Fruit fly (Drosophila melanogaster) whole organism, embryonic: ENCODE measurements around the gene Pp1-87B.

Experiments used
- Asciz ChIP-seq: fragments of 200-800 bp; sonication (Bioruptor generic); optimal IDR thresholded peaks from 2 replicates; lab custom pipeline; 2017; ENCODE audit warnings: missing biosample characterization, mild to moderate bottlenecking, missing genetic modification characterization, missing genetic modification reagents
- C15 ChIP-seq: fragments of 200-800 bp; sonication (Bioruptor generic); IDR thresholded peaks from 3 replicates; pipeline ENCODE4 v1.3.6; 2022; ENCODE audit warnings: missing biosample characterization, missing genetic modification characterization
- CG10274 ChIP-seq: fragments of 200-800 bp; sonication (Bioruptor generic); optimal IDR thresholded peaks from 3 replicates; lab custom pipeline; 2017; ENCODE audit warnings: missing biosample characterization, mild to moderate bottlenecking, missing genetic modification characterization
- CG10431 ChIP-seq: fragments of 200-800 bp; sonication (Bioruptor generic); optimal IDR thresholded peaks from 3 replicates; lab custom pipeline; 2018; ENCODE audit warnings: missing biosample characterization, mild to moderate bottlenecking, missing genetic modification characterization
- CG11456 ChIP-seq: fragments of 200-800 bp; sonication (Bioruptor generic); IDR thresholded peaks from 3 replicates; pipeline ENCODE4 v1.3.6; 2022; ENCODE audit warnings: missing biosample characterization, missing genetic modification characterization
- CG11723 ChIP-seq: fragments of 200-800 bp; sonication (Bioruptor generic); optimal IDR thresholded peaks from 2 replicates; lab custom pipeline; 2017; ENCODE audit warnings: missing biosample characterization, mild to moderate bottlenecking, missing genetic modification characterization
- CG12071 ChIP-seq: fragments of 200-800 bp; sonication (Bioruptor generic); optimal IDR thresholded peaks from 3 replicates; lab custom pipeline; 2018; ENCODE audit warnings: missing biosample characterization, mild to moderate bottlenecking, missing genetic modification characterization
- CG12942 ChIP-seq: fragments of 200-800 bp; sonication (Bioruptor generic); optimal IDR thresholded peaks from 3 replicates; lab custom pipeline; 2016; ENCODE audit warnings: missing biosample characterization, missing genetic modification characterization
- CG13624 ChIP-seq: fragments of 200-800 bp; sonication (Bioruptor generic); optimal IDR thresholded peaks from 2 replicates; lab custom pipeline; 2016; ENCODE audit warnings: missing biosample characterization, missing genetic modification characterization
- CG13775 ChIP-seq: fragments of 200-800 bp; sonication (Bioruptor generic); optimal IDR thresholded peaks from 3 replicates; lab custom pipeline; 2017; ENCODE audit warnings: missing biosample characterization, mild to moderate bottlenecking, missing genetic modification characterization
- CG14710 ChIP-seq: fragments of 200-800 bp; sonication (Bioruptor generic); optimal IDR thresholded peaks from 3 replicates; lab custom pipeline; 2019; ENCODE audit warnings: missing biosample characterization, mild to moderate bottlenecking, missing genetic modification characterization, moderate library complexity
- CG15514 ChIP-seq: fragments of 200-800 bp; sonication (Bioruptor generic); optimal IDR thresholded peaks from 3 replicates; lab custom pipeline; 2017; ENCODE audit warnings: missing biosample characterization, missing genetic modification characterization, mild to moderate bottlenecking, moderate library complexity, missing genetic modification reagents
- CG15601 ChIP-seq: fragments of 200-800 bp; sonication (Bioruptor generic); optimal IDR thresholded peaks from 3 replicates; lab custom pipeline; 2019; ENCODE audit warnings: missing biosample characterization, mild to moderate bottlenecking, missing genetic modification characterization, moderate library complexity
- CG17802 ChIP-seq: fragments of 200-800 bp; sonication (Bioruptor generic); optimal IDR thresholded peaks from 2 replicates; lab custom pipeline; 2018; ENCODE audit warnings: missing biosample characterization, mild to moderate bottlenecking, missing genetic modification characterization, moderate library complexity
- CG1792 ChIP-seq: fragments of 200-800 bp; sonication (Bioruptor generic); optimal IDR thresholded peaks from 2 replicates; lab custom pipeline; 2016; ENCODE audit warnings: missing biosample characterization, missing genetic modification characterization
- CG2120 ChIP-seq: fragments of 200-800 bp; sonication (Bioruptor generic); optimal IDR thresholded peaks from 3 replicates; lab custom pipeline; 2016; ENCODE audit warnings: missing biosample characterization, missing genetic modification characterization
- CG2199 ChIP-seq: fragments of 200-800 bp; sonication (Bioruptor generic); IDR thresholded peaks from 3 replicates; pipeline ENCODE4 v1.3.6; 2022; ENCODE audit warnings: missing biosample characterization, missing genetic modification characterization
- CG32767 ChIP-seq: fragments of 200-800 bp; sonication (Bioruptor generic); IDR thresholded peaks from 2 replicates; pipeline ENCODE4 v1.3.6; 2022; ENCODE audit warnings: missing biosample characterization, missing genetic modification characterization
- CG33557 ChIP-seq: fragments of 200-800 bp; sonication (Bioruptor generic); optimal IDR thresholded peaks from 2 replicates; lab custom pipeline; 2019; ENCODE audit warnings: missing biosample characterization, mild to moderate bottlenecking, missing genetic modification characterization, moderate library complexity
- CG4328 ChIP-seq: fragments of 200-800 bp; sonication (Bioruptor generic); optimal IDR thresholded peaks from 3 replicates; lab custom pipeline; 2017; ENCODE audit warnings: missing biosample characterization, missing genetic modification reagents, missing genetic modification characterization
- CG4820 ChIP-seq: fragments of 200-800 bp; sonication (Bioruptor generic); optimal IDR thresholded peaks from 3 replicates; lab custom pipeline; 2016; ENCODE audit warnings: missing biosample characterization, missing genetic modification characterization
- CG7963 ChIP-seq: fragments of 200-800 bp; sonication (Bioruptor generic); IDR thresholded peaks from 3 replicates; pipeline ENCODE4 v1.3.6; 2022; ENCODE audit warnings: missing biosample characterization, missing genetic modification characterization; ENCODE audit not compliant: partially characterized antibody
- CTCF ChIP-seq: fragments of 200-800 bp; sonication (Bioruptor generic); optimal IDR thresholded peaks from 2 replicates; lab custom pipeline; 2017; ENCODE audit warnings: missing biosample characterization, mild to moderate bottlenecking, missing genetic modification characterization, moderate library complexity
- CkIIα-i1 ChIP-seq: fragments of 200-800 bp; sonication (Bioruptor generic); IDR thresholded peaks from 2 replicates; pipeline ENCODE4 v1.3.6; 2022; ENCODE audit warnings: missing biosample characterization, missing genetic modification characterization
- D19A ChIP-seq: fragments of 200-800 bp; optimal IDR thresholded peaks from 3 replicates; lab custom pipeline; 2019; ENCODE audit warnings: missing biosample characterization, mild to moderate bottlenecking, missing genetic modification characterization, moderate library complexity
- Dad ChIP-seq: fragments of 200-800 bp; sonication (Bioruptor generic); optimal IDR thresholded peaks from 3 replicates; lab custom pipeline; 2016; ENCODE audit warnings: missing biosample characterization, missing genetic modification characterization
- Fer1 ChIP-seq: fragments of 200-800 bp; sonication (Bioruptor generic); optimal IDR thresholded peaks from 2 replicates; lab custom pipeline; 2017; ENCODE audit warnings: missing biosample characterization, mild to moderate bottlenecking, missing genetic modification characterization
- Gug ChIP-seq: fragments of 200-800 bp; sonication (Bioruptor generic); IDR thresholded peaks from 4 replicates; pipeline ENCODE4 v1.3.6; 2022; ENCODE audit warnings: missing biosample characterization, missing genetic modification characterization
- Hand ChIP-seq: fragments of 200-800 bp; sonication (Bioruptor generic); optimal IDR thresholded peaks from 2 replicates; lab custom pipeline; 2017; ENCODE audit warnings: mild to moderate bottlenecking, missing biosample characterization, missing genetic modification reagents, missing genetic modification characterization
- Lpt ChIP-seq: fragments of >200 bp; optimal IDR thresholded peaks from 2 replicates; lab custom pipeline; 2018; ENCODE audit warnings: missing biosample characterization, missing genetic modification characterization
- MESR4 ChIP-seq: fragments of 200-800 bp; sonication (Bioruptor generic); optimal IDR thresholded peaks from 2 replicates; lab custom pipeline; 2018; ENCODE audit warnings: missing biosample characterization, mild to moderate bottlenecking, missing genetic modification characterization, moderate library complexity
- Max ChIP-seq: fragments of 200-800 bp; sonication (Bioruptor generic); optimal IDR thresholded peaks from 2 replicates; lab custom pipeline; 2016; ENCODE audit warnings: missing biosample characterization, mild to moderate bottlenecking, missing genetic modification characterization
- NfI ChIP-seq: fragments of 200-800 bp; sonication (Bioruptor generic); optimal IDR thresholded peaks from 3 replicates; lab custom pipeline; 2018; ENCODE audit warnings: missing biosample characterization, mild to moderate bottlenecking, missing genetic modification characterization, moderate library complexity
- Xrp1 ChIP-seq: fragments of 200-800 bp; sonication (Bioruptor generic); IDR thresholded peaks from 2 replicates; pipeline ENCODE4 v1.3.6; 2022; ENCODE audit warnings: missing biosample characterization, missing genetic modification characterization
- abd-A ChIP-seq: fragments of 200-800 bp; sonication (Bioruptor generic); optimal IDR thresholded peaks from 3 replicates; lab custom pipeline; 2019; ENCODE audit warnings: missing biosample characterization, mild to moderate bottlenecking, missing genetic modification characterization, moderate library complexity
- chinmo ChIP-seq: fragments of 200-800 bp; sonication (Bioruptor generic); IDR thresholded peaks from 4 replicates; pipeline ENCODE4 v1.3.6; 2022; ENCODE audit warnings: missing biosample characterization, missing genetic modification characterization; ENCODE audit not compliant: partially characterized antibody
- chn ChIP-seq: fragments of 200-800 bp; sonication (Bioruptor generic); optimal IDR thresholded peaks from 2 replicates; lab custom pipeline; 2016; ENCODE audit warnings: missing biosample characterization, missing genetic modification characterization
- da ChIP-seq: fragments of 200-800 bp; sonication (Bioruptor generic); optimal IDR thresholded peaks from 2 replicates; lab custom pipeline; 2016; ENCODE audit warnings: missing biosample characterization, missing genetic modification characterization
- dimm ChIP-seq: fragments of 200-800 bp; sonication (Bioruptor generic); IDR thresholded peaks from 2 replicates; pipeline ENCODE4 v1.3.6; 2022; ENCODE audit warnings: missing biosample characterization, missing genetic modification characterization
- eve ChIP-seq, 2 experiments: fragments of >200 bp; optimal IDR thresholded peaks; 2 replicates each; lab custom pipeline; 2017; ENCODE audit warnings: missing biosample characterization in 2 of 2, missing genetic modification characterization in 2 of 2
- eyg ChIP-seq: fragments of 200-800 bp; sonication (Bioruptor generic); optimal IDR thresholded peaks from 3 replicates; lab custom pipeline; 2016; ENCODE audit warnings: missing biosample characterization, missing genetic modification characterization
- gcm2 ChIP-seq: fragments of 200-800 bp; sonication (Bioruptor generic); optimal IDR thresholded peaks from 2 replicates; lab custom pipeline; 2016; ENCODE audit warnings: missing biosample characterization, missing genetic modification characterization
- klu ChIP-seq: fragments of 200-800 bp; sonication (Bioruptor generic); IDR thresholded peaks from 2 replicates; pipeline ENCODE4 v1.3.6; 2022; ENCODE audit warnings: missing biosample characterization, missing genetic modification characterization
- lmd ChIP-seq: fragments of 200-800 bp; sonication (Bioruptor generic); IDR thresholded peaks from 2 replicates; pipeline ENCODE4 v1.3.6; 2022; ENCODE audit warnings: missing biosample characterization, missing genetic modification characterization
- lov ChIP-seq, 2 experiments: fragments of 200-800 bp in 1 of 2; fragments of >200 bp in 1 of 2; sonication (Bioruptor generic) in 1 of 2; IDR thresholded peaks in 1 of 2; optimal IDR thresholded peaks in 1 of 2; 2 replicates in 1 of 2; 3 replicates in 1 of 2; pipeline versions ENCODE4 v1.3.6 to Lab custom; 2017 to 2022; ENCODE audit warnings: missing biosample characterization in 1 of 2, missing genetic modification characterization in 1 of 2
- pb ChIP-seq: fragments of 200-800 bp; sonication (Bioruptor generic); optimal IDR thresholded peaks from 3 replicates; lab custom pipeline; 2016; ENCODE audit warnings: missing biosample characterization, missing genetic modification characterization
- pfk ChIP-seq: fragments of 200-800 bp; sonication (Bioruptor generic); optimal IDR thresholded peaks from 2 replicates; lab custom pipeline; 2018; ENCODE audit warnings: missing biosample characterization, mild to moderate bottlenecking, missing genetic modification characterization, moderate library complexity
- schlank ChIP-seq: fragments of 200-800 bp; sonication (Bioruptor generic); optimal IDR thresholded peaks from 2 replicates; lab custom pipeline; 2018; ENCODE audit warnings: missing biosample characterization, mild to moderate bottlenecking, missing genetic modification characterization
- shn ChIP-seq: fragments of 200-800 bp; sonication (Bioruptor generic); optimal IDR thresholded peaks from 3 replicates; lab custom pipeline; 2016; ENCODE audit warnings: missing biosample characterization, missing genetic modification characterization

The Pp1-87B gene

dm6 chr3R:12442601-12443533, 17.1 kb upstream of the Pp1-87B start (continued):
- no peak for TF ChIP-seq da (GFP tag; lab: Kevin White, UChicago)
- TF ChIP-seq chn (GFP tag; lab: Kevin White, UChicago): no peak
- TF ChIP-seq CG4328 (GFP tag; lab: Kevin White, UChicago): no peak
- no peak for TF ChIP-seq Dad
- no peak for TF ChIP-seq D19A
- no peak for TF ChIP-seq CG15514
- TF ChIP-seq Max: peak; percentile 23
- TF ChIP-seq CG12942 (GFP tag; lab: Kevin White, UChicago): no peak
- peak; percentile 75 for TF ChIP-seq CG2120 (GFP tag; lab: Kevin White, UChicago)
- no peak for TF ChIP-seq CG2199 (GFP tag; lab: Robert Waterston, UW)
- TF ChIP-seq Gug: no peak
- no peak for TF ChIP-seq C15 (GFP tag; lab: Robert Waterston, UW)
- no peak for TF ChIP-seq CG1792 (GFP tag; lab: Kevin White, UChicago)
- no peak for TF ChIP-seq MESR4
- no peak for TF ChIP-seq CG10274
- no peak for TF ChIP-seq gcm2 (GFP tag; lab: Kevin White, UChicago)
- no peak for TF ChIP-seq eyg
- no peak for TF ChIP-seq CG10431 (GFP tag; lab: Kevin White, UChicago)
- TF ChIP-seq chinmo: no peak; the same call in 3 of the 4 replicates
- TF ChIP-seq CkIIα-i1 (GFP tag; lab: Robert Waterston, UW): no peak
- TF ChIP-seq schlank: no peak
- no peak for TF ChIP-seq pfk (GFP tag; lab: Kevin White, UChicago)
- no peak for TF ChIP-seq eve (GFP tag; optimal IDR thresholded peaks at IDR 0.05; lab: Kevin White, UChicago)
- TF ChIP-seq klu (GFP tag; lab: Robert Waterston, UW): no peak
- TF ChIP-seq CTCF (GFP tag; lab: Kevin White, UChicago): no peak
- no peak for TF ChIP-seq CG11456 (GFP tag; lab: Robert Waterston, UW)
- no peak for TF ChIP-seq CG11723 (GFP tag; lab: Kevin White, UChicago)
- TF ChIP-seq lmd (GFP tag; lab: Robert Waterston, UW): peak; percentile 24; the same call in 1 of the 2 replicates
- no peak for TF ChIP-seq pb (GFP tag; lab: Kevin White, UChicago)
- TF ChIP-seq Lpt: no peak
- TF ChIP-seq CG15601 (tag; lab: Kevin White, UChicago): no peak
- TF ChIP-seq Xrp1 (GFP tag; lab: Robert Waterston, UW): peak; percentile 30; the same call in 1 of the 2 replicates
- no peak for TF ChIP-seq Asciz (GFP tag; lab: Kevin White, UChicago)
- no peak for TF ChIP-seq shn (GFP tag; lab: Kevin White, UChicago)
- peak; percentile 23 for TF ChIP-seq NfI
- TF ChIP-seq CG17802 (tag; lab: Kevin White, UChicago): no peak
- TF ChIP-seq Hand (GFP tag; lab: Kevin White, UChicago): peak; percentile 4
- no peak for TF ChIP-seq dimm
- no peak for TF ChIP-seq lov (optimal IDR thresholded peaks at IDR 0.05; lab: Kevin White, UChicago)
- TF ChIP-seq lov (GFP tag; IDR thresholded peaks at IDR 0.05; lab: Robert Waterston, UW): no peak
- TF ChIP-seq CG13624: no peak
- TF ChIP-seq CG12071: no peak
- TF ChIP-seq abd-A (tag; lab: Kevin White, UChicago): no peak
- TF ChIP-seq CG32767 (GFP tag; lab: Robert Waterston, UW): no peak
- TF ChIP-seq CG14710 (tag; lab: Kevin White, UChicago): no peak
- TF ChIP-seq CG33557: no peak
- TF ChIP-seq CG4820: no peak
- peak; percentile 33 for TF ChIP-seq Fer1 (GFP tag; lab: Kevin White, UChicago)
- TF ChIP-seq CG13775 (GFP tag; lab: Kevin White, UChicago): peak; percentile 24
- no peak for TF ChIP-seq CG7963 (GFP tag; lab: Robert Waterston, UW)
